Fruit fly (Drosophila melanogaster): ENCODE results near the gene CG7384.

- TF ChIP-seq ovo (GFP tag; optimal IDR thresholded peaks at IDR 0.05) (no peak), Hr96 (GFP tag; optimal IDR thresholded peaks at IDR 0.05) (no peak), kay (GFP tag; ENCODE audit: borderline replicate concordance) (no peak), cnc (optimal IDR thresholded peaks at IDR 0.05) (no peak), CG14711 (tag; optimal IDR thresholded peaks at IDR 0.05) (no peak), CG12768 (GFP tag; optimal IDR thresholded peaks at IDR 0.05) (no peak), CG1620 (GFP tag; optimal IDR thresholded peaks at IDR 0.05) (no peak), CG5204 (GFP tag; optimal IDR thresholded peaks at IDR 0.05) (no peak), Mnt (GFP tag; optimal IDR thresholded peaks at IDR 0.05) (no peak), pad (GFP tag; optimal IDR thresholded peaks at IDR 0.05) (no peak)
Measured at dm6 chr2L:10496338-10496737, 13.9 kb downstream of the CG7384 start.

All from whole organism, adult.